Fruit fly (Drosophila melanogaster): ENCODE results near the gene CG10096.
A peak's percentile ranks its signal among the peaks of the same experiment; 100 is the strongest.

The CG10096 gene

dm6 chr3R:12425510-12426309, 29.9 kb upstream of the CG10096 start, which contains the start of gene Pp1-87B (continued):
- TF ChIP-seq E2f1 (GFP tag; IDR thresholded peaks at IDR 0.05) (no peak), dimm (GFP tag; IDR thresholded peaks at IDR 0.05) (no peak), Ssrp (tag; optimal IDR thresholded peaks at IDR 0.05) (no peak), bowl (GFP tag; IDR thresholded peaks at IDR 0.05) (no peak), ranshi (GFP tag; IDR thresholded peaks at IDR 0.05) (no peak), CG17385 (GFP tag; optimal IDR thresholded peaks at IDR 0.05) (no peak), Atf-2 (GFP tag; optimal IDR thresholded peaks at IDR 0.05) (no peak), CG43689 (GFP tag; IDR thresholded peaks at IDR 0.05) (no peak), gce (GFP tag; IDR thresholded peaks at IDR 0.05) (no peak), CG11696 (GFP tag; IDR thresholded peaks at IDR 0.05) (no peak), CG3163 (GFP tag; optimal IDR thresholded peaks at IDR 0.05) (no peak), CG17612 (GFP tag; IDR thresholded peaks at IDR 0.05) (no peak), CG3065 (GFP tag; optimal IDR thresholded peaks at IDR 0.05) (no peak), CG3847 (GFP tag; IDR thresholded peaks at IDR 0.05) (peak; percentile 64), zfh2 (GFP tag; optimal IDR thresholded peaks at IDR 0.05) (no peak), Pdp1 (GFP tag; optimal IDR thresholded peaks at IDR 0.05) (peak in 1 of 2 experiments; percentile 73), Fer3 (tag; optimal IDR thresholded peaks at IDR 0.05) (no peak), HmgD (GFP tag; optimal IDR thresholded peaks at IDR 0.05) (peak; percentile 40), chif (GFP tag; optimal IDR thresholded peaks at IDR 0.05) (peak in 1 of 2 experiments; percentile 1), CG10147 (GFP tag; optimal IDR thresholded peaks at IDR 0.05) (no peak), CG7271 (tag; optimal IDR thresholded peaks at IDR 0.05) (no peak), CG11093 (GFP tag; IDR thresholded peaks at IDR 0.05) (no peak), danr (GFP tag; IDR thresholded peaks at IDR 0.05) (no peak), Bgb (GFP tag; IDR thresholded peaks at IDR 0.05; ENCODE audit: partially characterized antibody) (no peak), CG3838 (GFP tag; optimal IDR thresholded peaks at IDR 0.05) (no peak), maf-S (GFP tag; optimal IDR thresholded peaks at IDR 0.05) (no peak), tna (GFP tag; IDR thresholded peaks at IDR 0.05; ENCODE audit: partially characterized antibody) (no peak; the same call in 1 of the 2 replicates), Fer1 (GFP tag; optimal IDR thresholded peaks at IDR 0.05) (peak; percentile 14), Dfd (GFP tag; optimal IDR thresholded peaks at IDR 0.05) (peak in 1 of 2 experiments; percentile 30), TFAM (GFP tag; optimal IDR thresholded peaks at IDR 0.05) (no peak), HmgZ (tag; optimal IDR thresholded peaks at IDR 0.05) (peak; percentile 37), CG11504 (tag; optimal IDR thresholded peaks at IDR 0.05) (no peak), run (tag; optimal IDR thresholded peaks at IDR 0.05) (no peak), CG7963 (GFP tag; IDR thresholded peaks at IDR 0.05; ENCODE audit: partially characterized antibody) (no peak), CG10431 (GFP tag; optimal IDR thresholded peaks at IDR 0.05) (no peak), her (GFP tag; optimal IDR thresholded peaks at IDR 0.05) (no peak), abd-A (tag; optimal IDR thresholded peaks at IDR 0.05) (no peak), dm (GFP tag; optimal IDR thresholded peaks at IDR 0.05) (peak; percentile 89), Neu2 (GFP tag; optimal IDR thresholded peaks at IDR 0.05; ENCODE audit: borderline replicate concordance) (no peak), HLH3B (GFP tag; IDR thresholded peaks at IDR 0.05) (no peak), vnd (GFP tag; IDR thresholded peaks at IDR 0.05; ENCODE audit: partially characterized antibody) (peak; percentile 56; the same call in 2 of the 3 replicates), CG9437 (GFP tag; optimal IDR thresholded peaks at IDR 0.05) (peak; percentile 37), wdn (GFP tag; IDR thresholded peaks at IDR 0.05) (no peak), sisA (GFP tag; IDR thresholded peaks at IDR 0.05) (no peak), CG30431 (GFP tag; optimal IDR thresholded peaks at IDR 0.05) (no peak), Hey (tag; optimal IDR thresholded peaks at IDR 0.05) (no peak), CG9817 (tag; optimal IDR thresholded peaks at IDR 0.05) (no peak), CG13296 (GFP tag; optimal IDR thresholded peaks at IDR 0.05) (no peak), CG11456 (GFP tag; IDR thresholded peaks at IDR 0.05) (no peak), CG4730 (GFP tag; IDR thresholded peaks at IDR 0.05) (no peak)
